Fruit fly (Drosophila melanogaster) whole organism, adult: ENCODE results near the gene RfC38.
A peak's percentile ranks its signal among the peaks of the same experiment; 100 is the strongest.

Source experiments
- CG12768 ChIP-seq: fragments of 200-800 bp; sonication (Bioruptor generic); optimal IDR thresholded peaks from 2 replicates; lab custom pipeline; 2017; ENCODE audit warnings: missing biosample characterization, missing genetic modification characterization, mild to moderate bottlenecking, moderate library complexity, missing genetic modification reagents
- CG33017 ChIP-seq: fragments of 200-800 bp; sonication (Bioruptor generic); optimal IDR thresholded peaks from 2 replicates; lab custom pipeline; 2018; ENCODE audit warnings: missing biosample characterization, mild to moderate bottlenecking, missing genetic modification characterization, moderate library complexity
- bab1 ChIP-seq: fragments of 200-800 bp; sonication (Bioruptor generic); optimal IDR thresholded peaks from 3 replicates; lab custom pipeline; 2019; ENCODE audit warnings: missing biosample characterization, mild to moderate bottlenecking, missing genetic modification characterization, moderate library complexity
- cic ChIP-seq: fragments of 200-800 bp; sonication (Bioruptor generic); optimal IDR thresholded peaks from 2 replicates; lab custom pipeline; 2017; ENCODE audit warnings: missing biosample characterization, mild to moderate bottlenecking, missing genetic modification characterization, moderate library complexity

DNA sequence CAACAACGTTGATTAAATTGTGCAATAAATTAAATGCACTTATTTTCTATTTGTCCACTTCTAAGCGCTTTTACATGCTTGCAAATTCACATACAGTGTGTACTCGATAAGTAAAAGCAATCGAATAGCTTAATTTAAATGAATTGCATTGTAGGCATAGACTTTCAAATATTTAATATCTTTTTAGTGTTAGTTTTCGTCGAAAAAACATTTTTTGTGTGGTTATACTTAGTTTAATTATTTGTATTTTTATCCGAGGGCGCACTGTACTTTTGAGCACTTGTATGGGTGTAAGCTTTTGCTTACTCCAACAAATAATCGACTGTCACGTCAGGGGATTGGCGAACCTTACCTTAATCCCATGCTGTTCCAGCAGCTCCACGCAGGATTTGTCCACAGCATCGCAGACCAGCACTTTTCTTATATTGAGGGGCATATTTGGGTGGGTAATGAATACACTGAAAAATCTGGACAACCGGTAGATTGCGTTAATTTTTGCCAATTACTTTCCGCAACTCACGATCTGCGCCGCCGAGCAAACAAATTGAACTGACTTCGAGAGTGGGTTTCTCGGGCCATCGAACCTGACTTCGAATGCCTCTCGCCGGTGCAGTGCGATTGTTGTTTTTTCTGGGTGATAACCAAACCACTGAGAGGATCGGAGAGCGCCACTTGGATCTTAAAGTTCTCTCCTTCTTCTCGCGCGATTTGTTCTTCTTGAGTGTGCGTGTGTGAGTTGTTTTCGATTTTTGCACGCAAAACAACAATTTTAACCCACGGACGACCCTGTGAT, 24.9 kb upstream of the RfC38 start, which contains the start of gene CG6287:
- TF ChIP-seq cic (GFP tag; lab: Kevin White, UChicago) (peak; percentile 63), bab1 (GFP tag; lab: Kevin White, UChicago) (peak; percentile 98), CG33017 (peak; percentile 97), CG12768 (GFP tag; lab: Kevin White, UChicago) (peak; percentile 95)
